Fruit fly (Drosophila melanogaster): Measurements from ENCODE around the gene Meltrin.

The Meltrin gene

DNA sequence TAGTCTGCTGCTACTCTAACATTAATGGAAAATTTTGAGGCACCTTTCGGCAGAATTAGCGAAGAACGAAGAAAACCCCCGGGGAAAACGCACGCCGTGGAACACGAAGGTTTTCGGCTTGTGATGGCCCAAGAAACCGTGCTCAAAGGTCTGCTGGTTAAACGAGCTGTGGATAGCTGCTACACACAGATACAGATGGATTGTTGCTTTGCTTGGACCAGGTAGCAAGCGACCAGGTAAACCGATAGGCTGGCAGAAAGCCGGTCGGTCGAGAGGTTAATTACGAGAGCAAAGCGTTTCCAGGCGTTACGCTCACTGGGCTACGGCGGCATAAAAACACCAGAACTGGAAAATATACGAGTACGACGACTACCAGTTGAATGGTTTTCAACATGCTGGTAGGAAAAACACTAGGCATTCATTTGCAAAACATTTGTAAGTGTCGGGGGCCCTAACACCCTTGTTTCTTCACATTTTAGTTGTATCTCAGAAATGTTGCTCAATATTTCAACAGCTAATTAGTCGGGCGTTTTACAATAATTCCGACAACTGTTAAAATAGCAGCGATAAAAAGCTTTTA, 44.7 kb downstream of the Meltrin start:
- TF ChIP-seq Hr83 (GFP tag; optimal IDR thresholded peaks at IDR 0.05; ENCODE audit: poor library complexity, severe bottlenecking) (no peak), dl (GFP tag; optimal IDR thresholded peaks at IDR 0.05; ENCODE audit: insufficient read depth in 1 of 2, partially characterized antibody in 2 of 2) (no peak), CG32264 (GFP tag; optimal IDR thresholded peaks at IDR 0.05) (no peak), jim (GFP tag; optimal IDR thresholded peaks at IDR 0.05) (no peak), woc (GFP tag; optimal IDR thresholded peaks at IDR 0.05) (no peak), pan (optimal IDR thresholded peaks at IDR 0.05) (no peak), CrebA (GFP tag; optimal IDR thresholded peaks at IDR 0.05; ENCODE audit: borderline replicate concordance) (no peak), Rel (GFP tag; optimal IDR thresholded peaks at IDR 0.05) (no peak), Rel (tag; optimal IDR thresholded peaks at IDR 0.05) (no peak), Hr78 (GFP tag; optimal IDR thresholded peaks at IDR 0.05) (no peak), rgr (GFP tag; optimal IDR thresholded peaks at IDR 0.05) (no peak), Sp1 (GFP tag; optimal IDR thresholded peaks at IDR 0.05) (no peak), lola (GFP tag; optimal IDR thresholded peaks at IDR 0.05) (no peak), Abd-B (GFP tag; optimal IDR thresholded peaks at IDR 0.05) (no peak), h (GFP tag; optimal IDR thresholded peaks at IDR 0.05) (no peak), foxo (GFP tag; optimal IDR thresholded peaks at IDR 0.05) (no peak), Dfd (GFP tag; optimal IDR thresholded peaks at IDR 0.05) (no peak), ey (GFP tag; optimal IDR thresholded peaks at IDR 0.05) (no peak), brk (GFP tag; optimal IDR thresholded peaks at IDR 0.05) (no peak)

DNA sequence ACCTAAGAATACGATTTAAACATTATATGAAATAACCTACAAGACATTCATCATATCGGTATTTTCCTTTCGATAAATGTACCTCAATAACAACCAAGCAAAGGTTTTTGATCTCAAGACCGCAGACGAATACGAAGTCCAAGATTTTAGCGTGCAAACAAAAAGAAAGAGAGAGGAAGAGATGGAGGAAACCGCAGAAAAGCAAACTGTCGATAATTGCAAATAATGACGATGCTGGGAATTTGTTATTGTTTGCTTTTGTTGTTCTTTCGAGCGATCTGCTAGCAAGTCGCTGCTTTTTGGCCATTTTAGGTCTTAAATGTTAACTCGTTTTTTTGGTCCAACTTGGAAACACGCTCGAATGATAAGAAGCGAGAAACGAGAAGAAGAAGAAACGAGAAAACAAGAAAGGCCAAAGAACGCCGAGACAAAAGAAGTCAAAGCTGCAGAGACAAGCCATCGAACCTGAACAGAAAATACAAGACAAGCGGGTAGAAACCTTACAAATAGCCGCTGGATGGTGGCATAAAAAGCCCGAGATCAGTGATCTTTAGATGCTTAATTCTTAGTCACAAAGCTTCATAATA, 45.9 kb downstream of the Meltrin start:
- TF ChIP-seq br (GFP tag; optimal IDR thresholded peaks at IDR 0.05), result no peak
- TF ChIP-seq Mio (GFP tag; optimal IDR thresholded peaks at IDR 0.05), result no peak
- peak; percentile 97 for TF ChIP-seq psq (GFP tag; optimal IDR thresholded peaks at IDR 0.05)
- no peak for TF ChIP-seq Sp1 (GFP tag; optimal IDR thresholded peaks at IDR 0.05)
- TF ChIP-seq dl (GFP tag; optimal IDR thresholded peaks at IDR 0.05; ENCODE audit: insufficient read depth in 1 of 2, partially characterized antibody in 2 of 2), result no peak
- TF ChIP-seq Hnf4 (GFP tag; optimal IDR thresholded peaks at IDR 0.05), result peak; percentile 36

DNA sequence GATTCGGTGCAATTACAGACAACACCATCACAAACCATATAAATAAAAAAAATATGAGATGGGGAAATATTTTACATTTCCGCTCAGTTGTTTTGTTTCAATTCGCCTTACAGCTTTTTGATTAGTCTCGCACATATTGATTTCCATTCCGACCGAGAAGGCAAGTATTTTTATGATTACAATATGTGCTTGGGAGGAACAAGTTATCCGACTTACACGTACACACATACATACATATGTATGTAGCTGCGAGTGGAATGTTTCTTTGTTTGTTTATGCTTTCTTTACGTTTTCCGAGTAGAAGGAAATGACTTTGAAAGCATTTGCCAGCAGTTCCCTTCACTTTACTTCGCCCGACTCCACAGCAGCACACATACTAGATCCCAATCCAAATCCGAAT, 46.7 kb downstream of the Meltrin start:
- TF ChIP-seq jim (GFP tag; optimal IDR thresholded peaks at IDR 0.05) (no peak), tai (GFP tag; optimal IDR thresholded peaks at IDR 0.05) (no peak), CrebA (GFP tag; optimal IDR thresholded peaks at IDR 0.05; ENCODE audit: borderline replicate concordance) (no peak), Jra (GFP tag; optimal IDR thresholded peaks at IDR 0.05) (no peak), Myc (optimal IDR thresholded peaks at IDR 0.05) (no peak), Hr78 (GFP tag; optimal IDR thresholded peaks at IDR 0.05) (no peak), br (GFP tag; optimal IDR thresholded peaks at IDR 0.05) (no peak), N (GFP tag; optimal IDR thresholded peaks at IDR 0.05) (no peak)

DNA sequence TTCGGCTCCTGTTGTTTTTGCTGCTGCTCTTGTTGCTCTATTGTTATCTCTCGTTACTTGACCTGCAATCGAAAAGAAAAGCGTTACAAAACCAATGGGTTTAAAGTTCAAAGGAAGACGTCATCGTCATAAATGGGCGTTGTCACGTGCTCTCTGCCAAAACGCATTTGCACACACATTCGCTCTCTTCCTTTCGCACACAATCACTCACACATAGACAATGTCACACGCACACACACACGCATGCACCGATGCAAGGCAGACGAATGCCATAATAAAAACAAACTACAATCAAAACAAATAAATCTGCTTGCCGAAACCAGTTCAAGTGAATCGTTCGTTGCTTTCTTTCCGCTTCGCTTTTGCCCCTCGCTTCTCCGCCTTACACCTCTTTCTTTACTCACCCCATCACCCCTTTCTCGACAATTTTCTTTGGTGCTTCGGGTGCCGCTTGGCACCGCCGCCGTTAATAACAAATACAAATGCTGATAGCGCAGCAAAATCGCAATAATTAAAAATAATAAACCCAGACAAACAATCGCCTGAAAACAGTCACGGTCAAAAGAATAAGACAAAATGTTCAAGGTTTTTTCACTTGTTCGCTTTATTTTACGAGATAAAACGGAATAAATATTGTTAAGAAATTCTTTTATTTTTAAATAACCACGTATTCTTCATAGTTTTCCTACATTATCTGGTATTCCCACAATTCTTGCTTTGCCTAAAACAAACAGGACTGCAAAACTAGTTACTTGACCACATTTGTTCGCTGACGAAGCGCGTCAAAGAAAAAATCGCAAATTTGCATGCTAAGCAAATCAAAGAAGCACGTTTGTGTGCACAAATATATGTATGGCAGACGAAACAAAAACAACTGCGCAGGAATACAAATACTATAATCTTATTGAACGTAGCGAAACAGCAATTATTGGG, 47.5 kb downstream of the Meltrin start:
- TF ChIP-seq Mio (GFP tag; optimal IDR thresholded peaks at IDR 0.05), result no peak
- peak; percentile 90 for TF ChIP-seq Sp1 (GFP tag; optimal IDR thresholded peaks at IDR 0.05)
- TF ChIP-seq Hr83 (GFP tag; optimal IDR thresholded peaks at IDR 0.05; ENCODE audit: poor library complexity, severe bottlenecking), result peak; percentile 26
- TF ChIP-seq Dfd (GFP tag; optimal IDR thresholded peaks at IDR 0.05), result no peak
- TF ChIP-seq br (GFP tag; optimal IDR thresholded peaks at IDR 0.05), result peak; percentile 89
- TF ChIP-seq CrebA (GFP tag; optimal IDR thresholded peaks at IDR 0.05; ENCODE audit: borderline replicate concordance), result peak; percentile 77
- TF ChIP-seq CG32264 (GFP tag; optimal IDR thresholded peaks at IDR 0.05), result peak; percentile 74
- TF ChIP-seq pan (optimal IDR thresholded peaks at IDR 0.05), result no peak
- TF ChIP-seq Vsx2 (GFP tag; optimal IDR thresholded peaks at IDR 0.05; ENCODE audit: partially characterized antibody), result peak; percentile 34
- TF ChIP-seq Hnf4 (GFP tag; optimal IDR thresholded peaks at IDR 0.05), result peak; percentile 83
- peak; percentile 88 for TF ChIP-seq fru (GFP tag; optimal IDR thresholded peaks at IDR 0.05)
- no peak for TF ChIP-seq N (GFP tag; optimal IDR thresholded peaks at IDR 0.05)
- TF ChIP-seq jim (GFP tag; optimal IDR thresholded peaks at IDR 0.05), result no peak
- TF ChIP-seq dl (GFP tag; optimal IDR thresholded peaks at IDR 0.05; ENCODE audit: insufficient read depth in 1 of 2, partially characterized antibody in 2 of 2), result peak in 1 of 2 experiments; percentile 16
- no peak for TF ChIP-seq sv (GFP tag; optimal IDR thresholded peaks at IDR 0.05)
- TF ChIP-seq tai (GFP tag; optimal IDR thresholded peaks at IDR 0.05), result peak; percentile 61
- peak; percentile 37 for TF ChIP-seq GATAd (GFP tag; optimal IDR thresholded peaks at IDR 0.05)
- peak; percentile 59 for TF ChIP-seq Rel (GFP tag; optimal IDR thresholded peaks at IDR 0.05)
- TF ChIP-seq Rel (tag; optimal IDR thresholded peaks at IDR 0.05), result peak; percentile 27
- no peak for TF ChIP-seq sage (GFP tag; optimal IDR thresholded peaks at IDR 0.05)
- no peak for TF ChIP-seq Dif (GFP tag; optimal IDR thresholded peaks at IDR 0.05; ENCODE audit: partially characterized antibody)
- TF ChIP-seq usp (GFP tag; optimal IDR thresholded peaks at IDR 0.05), result no peak
- TF ChIP-seq woc (GFP tag; optimal IDR thresholded peaks at IDR 0.05), result peak; percentile 88
- TF ChIP-seq lola (GFP tag; optimal IDR thresholded peaks at IDR 0.05), result no peak
- peak; percentile 75 for TF ChIP-seq dmrt93B (GFP tag; optimal IDR thresholded peaks at IDR 0.05)
- peak; percentile 89 for TF ChIP-seq ey (GFP tag; optimal IDR thresholded peaks at IDR 0.05)
- peak; percentile 61 for TF ChIP-seq dsf (GFP tag; optimal IDR thresholded peaks at IDR 0.05; ENCODE audit: borderline replicate concordance)
- peak; percentile 55 to 91 for TF ChIP-seq foxo (GFP tag; optimal IDR thresholded peaks at IDR 0.05)
- peak; percentile 93 for TF ChIP-seq OdsH (GFP tag; optimal IDR thresholded peaks at IDR 0.05)
- TF ChIP-seq Abd-B (GFP tag; optimal IDR thresholded peaks at IDR 0.05), result no peak
- TF ChIP-seq rgr (GFP tag; optimal IDR thresholded peaks at IDR 0.05), result peak; percentile 93
- peak; percentile 94 for TF ChIP-seq h (GFP tag; optimal IDR thresholded peaks at IDR 0.05)
- peak; percentile 82 for TF ChIP-seq brk (GFP tag; optimal IDR thresholded peaks at IDR 0.05)
